Worm (Caenorhabditis elegans) whole organism, L1 larva: ENCODE results near the gene catp-7.

ENCODE experiments used
- C34B4.2 ChIP-seq: sonication (generic microtip); optimal IDR thresholded peaks from 2 replicates; lab custom pipeline; 2017; ENCODE audit warnings: mild to moderate bottlenecking, missing genetic modification characterization, missing compliant biosample characterization
- blmp-1 ChIP-seq: fragments of 150-350 bp; optimal IDR thresholded peaks from 2 replicates; lab custom pipeline; 2014; ENCODE audit warnings: missing biosample characterization, missing genetic modification characterization
- ceh-82 ChIP-seq, 3 experiments: fragments of 150-350 bp in 1 of 3; sonication (generic microtip) in 2 of 3; optimal IDR thresholded peaks; 2 replicates each; lab custom pipeline; 2014 to 2017; ENCODE audit warnings: missing biosample characterization in 3 of 3, missing genetic modification characterization in 3 of 3
- ceh-90 ChIP-seq: sonication (generic microtip); optimal IDR thresholded peaks from 2 replicates; lab custom pipeline; 2016; ENCODE audit warnings: missing genetic modification characterization, missing compliant biosample characterization
- efl-1 ChIP-seq, 4 experiments: fragments of 150-350 bp; optimal IDR thresholded peaks in 3 of 4; peaks in 1 of 4; 1 replicate in 1 of 4; 2 replicates in 3 of 4; lab custom pipeline; 2014; ENCODE audit warnings: missing biosample characterization in 2 of 4, missing genetic modification characterization in 2 of 4, missing genetic modification reagents in 2 of 4
- efl-3 ChIP-seq: fragments of 200-800 bp; sonication (Bioruptor generic); optimal IDR thresholded peaks from 2 replicates; lab custom pipeline; 2018; ENCODE audit warnings: mild to moderate bottlenecking, missing genetic modification characterization, missing compliant biosample characterization
- egl-27 ChIP-seq, 2 experiments: fragments of 150-350 bp in 1 of 2; sonication (generic microtip); optimal IDR thresholded peaks; 3 replicates each; lab custom pipeline; 2017 to 2018; ENCODE audit warnings: missing biosample characterization in 2 of 2, missing genetic modification characterization in 2 of 2, missing genetic modification reagents in 2 of 2
- elt-2 ChIP-seq: sonication (generic microtip); optimal IDR thresholded peaks from 2 replicates; lab custom pipeline; 2016; ENCODE audit warnings: missing genetic modification characterization, mild to moderate bottlenecking, inconsistent platforms, missing compliant biosample characterization, missing genetic modification reagents
- ets-5 ChIP-seq: fragments of 200-800 bp; sonication (Bioruptor generic); IDR thresholded peaks from 2 replicates; pipeline ENCODE4 v1.3.6; 2022; ENCODE audit warnings: missing genetic modification characterization, missing compliant biosample characterization
- fkh-10 ChIP-seq: sonication (generic microtip); optimal IDR thresholded peaks from 2 replicates; lab custom pipeline; 2017; ENCODE audit warnings: missing biosample characterization, missing genetic modification reagents, missing genetic modification characterization
- fkh-8 ChIP-seq: sonication (generic microtip); optimal IDR thresholded peaks from 2 replicates; lab custom pipeline; 2016; ENCODE audit warnings: mild to moderate bottlenecking, missing genetic modification characterization, missing compliant biosample characterization
- hlh-17 ChIP-seq: fragments of 200-800 bp; sonication (Bioruptor generic); optimal IDR thresholded peaks from 2 replicates; lab custom pipeline; 2018; ENCODE audit warnings: missing genetic modification characterization, mild to moderate bottlenecking, missing compliant biosample characterization, moderate library complexity, borderline replicate concordance
- hpl-2 ChIP-seq: fragments of 150-350 bp; optimal IDR thresholded peaks from 2 replicates; lab custom pipeline; 2014; ENCODE audit warnings: missing biosample characterization, missing genetic modification reagents, missing genetic modification characterization
- irx-1 ChIP-seq: sonication (generic microtip); optimal IDR thresholded peaks from 2 replicates; lab custom pipeline; 2016; ENCODE audit warnings: missing genetic modification characterization, missing compliant biosample characterization
- isw-1 ChIP-seq: fragments of 200-800 bp; sonication (Bioruptor generic); IDR thresholded peaks from 2 replicates; pipeline ENCODE4 v1.3.6; 2022; ENCODE audit warnings: missing genetic modification characterization, missing compliant biosample characterization
- jun-1 ChIP-seq: fragments of 150-350 bp; optimal IDR thresholded peaks from 2 replicates; lab custom pipeline; 2014; ENCODE audit warnings: missing biosample characterization, missing genetic modification reagents, missing genetic modification characterization
- lin-14 ChIP-seq: fragments of 200-800 bp; sonication (Bioruptor generic); optimal IDR thresholded peaks from 2 replicates; lab custom pipeline; 2018; ENCODE audit warnings: mild to moderate bottlenecking, missing genetic modification characterization, moderate library complexity, missing compliant biosample characterization
- lin-39 ChIP-seq: fragments of 150-350 bp; optimal IDR thresholded peaks from 2 replicates; lab custom pipeline; 2014; ENCODE audit warnings: missing biosample characterization, missing genetic modification reagents, missing genetic modification characterization
- lsy-2 ChIP-seq, 2 experiments: fragments of 150-350 bp; optimal IDR thresholded peaks; 2 replicates each; lab custom pipeline; 2014; ENCODE audit warnings: missing biosample characterization in 2 of 2, missing genetic modification characterization in 2 of 2
- mab-9 ChIP-seq: fragments of 200-800 bp; sonication (Bioruptor generic); IDR thresholded peaks from 2 replicates; pipeline ENCODE4 v1.3.6; 2022; ENCODE audit warnings: missing genetic modification reagents, missing genetic modification characterization, missing compliant biosample characterization
- mdl-1 ChIP-seq, 2 experiments: fragments of 150-350 bp; optimal IDR thresholded peaks; 2 replicates each; lab custom pipeline; 2014 to 2017; ENCODE audit warnings: missing biosample characterization in 2 of 2, missing genetic modification characterization in 2 of 2, inconsistent platforms in 1 of 2
- mef-2 ChIP-seq: fragments of 150-350 bp; optimal IDR thresholded peaks from 2 replicates; lab custom pipeline; 2014; ENCODE audit warnings: missing biosample characterization, missing genetic modification characterization
- mep-1 ChIP-seq: fragments of 150-350 bp; optimal IDR thresholded peaks from 2 replicates; lab custom pipeline; 2014; ENCODE audit warnings: missing biosample characterization, missing genetic modification characterization
- nhr-11 ChIP-seq: fragments of 150-350 bp; optimal IDR thresholded peaks from 2 replicates; lab custom pipeline; 2014; ENCODE audit warnings: missing biosample characterization, missing genetic modification characterization
- nhr-12 ChIP-seq: sonication (generic microtip); optimal IDR thresholded peaks from 2 replicates; lab custom pipeline; 2017; ENCODE audit warnings: missing biosample characterization, missing genetic modification characterization
- nhr-19 ChIP-seq: fragments of 200-800 bp; sonication (Bioruptor generic); conservative IDR thresholded peaks from 2 replicates; pipeline ENCODE4 v1.3.6; 2022; ENCODE audit warnings: missing genetic modification characterization, missing compliant biosample characterization
- nhr-20 ChIP-seq: sonication (generic microtip); optimal IDR thresholded peaks from 2 replicates; lab custom pipeline; 2016; ENCODE audit warnings: mild to moderate bottlenecking, missing genetic modification characterization, missing compliant biosample characterization
- nhr-237 ChIP-seq: fragments of 150-350 bp; optimal IDR thresholded peaks from 2 replicates; lab custom pipeline; 2014; ENCODE audit warnings: missing biosample characterization, missing genetic modification characterization
- nhr-28 ChIP-seq: fragments of 150-350 bp; optimal IDR thresholded peaks from 2 replicates; lab custom pipeline; 2014; ENCODE audit warnings: missing biosample characterization, missing genetic modification characterization
- nhr-47 ChIP-seq: sonication (generic microtip); optimal IDR thresholded peaks from 2 replicates; lab custom pipeline; 2016; ENCODE audit warnings: mild to moderate bottlenecking, missing genetic modification characterization, moderate library complexity, missing compliant biosample characterization
- nhr-71 ChIP-seq: sonication (generic microtip); optimal IDR thresholded peaks from 2 replicates; lab custom pipeline; 2016; ENCODE audit warnings: mild to moderate bottlenecking, missing genetic modification characterization, moderate library complexity, missing compliant biosample characterization
- nhr-76 ChIP-seq: sonication (generic microtip); optimal IDR thresholded peaks from 2 replicates; lab custom pipeline; 2017; ENCODE audit warnings: missing biosample characterization, missing genetic modification characterization
- nhr-84 ChIP-seq: sonication (generic microtip); optimal IDR thresholded peaks from 2 replicates; lab custom pipeline; 2017; ENCODE audit warnings: missing biosample characterization, missing genetic modification characterization
- nhr-85 ChIP-seq: sonication (generic microtip); peaks from one replicate; lab custom pipeline; 2016; ENCODE audit warnings: missing genetic modification characterization, inconsistent platforms, missing compliant biosample characterization
- nhr-90 ChIP-seq: sonication (generic microtip); optimal IDR thresholded peaks from 2 replicates; lab custom pipeline; 2016; ENCODE audit warnings: mild to moderate bottlenecking, missing genetic modification characterization, missing compliant biosample characterization; ENCODE audit not compliant: poor library complexity
- pax-3 ChIP-seq: fragments of 200-800 bp; sonication (Bioruptor generic); optimal IDR thresholded peaks from 2 replicates; lab custom pipeline; 2018; ENCODE audit warnings: mild to moderate bottlenecking, missing genetic modification characterization, moderate library complexity, missing compliant biosample characterization
- rnt-1 ChIP-seq: sonication (generic microtip); optimal IDR thresholded peaks from 2 replicates; lab custom pipeline; 2016; ENCODE audit warnings: mild to moderate bottlenecking, missing genetic modification characterization, moderate library complexity, missing compliant biosample characterization
- snu-23 ChIP-seq: sonication (generic microtip); optimal IDR thresholded peaks from 2 replicates; lab custom pipeline; 2016; ENCODE audit warnings: missing genetic modification characterization, missing compliant biosample characterization
- swsn-7 ChIP-seq: sonication (generic microtip); optimal IDR thresholded peaks from 2 replicates; lab custom pipeline; 2016; ENCODE audit warnings: missing genetic modification characterization, missing compliant biosample characterization
- tbx-2 ChIP-seq: sonication (generic microtip); optimal IDR thresholded peaks from 2 replicates; lab custom pipeline; 2016; ENCODE audit warnings: missing genetic modification characterization, missing compliant biosample characterization
- tlp-1 ChIP-seq: fragments of 150-350 bp; optimal IDR thresholded peaks from 2 replicates; lab custom pipeline; 2014; ENCODE audit warnings: missing biosample characterization, missing genetic modification characterization
- unc-130 ChIP-seq: fragments of 150-350 bp; optimal IDR thresholded peaks from 2 replicates; lab custom pipeline; 2017; ENCODE audit warnings: missing biosample characterization, missing genetic modification characterization, inconsistent platforms
- unc-30 ChIP-seq: sonication (generic microtip); optimal IDR thresholded peaks from 2 replicates; lab custom pipeline; 2017; ENCODE audit warnings: missing biosample characterization, missing genetic modification characterization
- unc-62 ChIP-seq: fragments of 150-350 bp; optimal IDR thresholded peaks from 2 replicates; lab custom pipeline; 2014; ENCODE audit warnings: missing biosample characterization, missing genetic modification reagents, missing genetic modification characterization
- unc-86 ChIP-seq: sonication (generic microtip); optimal IDR thresholded peaks from 2 replicates; lab custom pipeline; 2016; ENCODE audit warnings: missing genetic modification characterization, missing compliant biosample characterization
- unc-98 ChIP-seq: fragments of 200-800 bp; sonication (Bioruptor generic); IDR thresholded peaks from 2 replicates; pipeline ENCODE4 v1.3.6; 2022; ENCODE audit warnings: missing genetic modification characterization, missing compliant biosample characterization
- vab-15 ChIP-seq: sonication (generic microtip); optimal IDR thresholded peaks from 2 replicates; lab custom pipeline; 2017; ENCODE audit warnings: missing genotype, mild to moderate bottlenecking, missing genetic modification characterization, missing compliant biosample characterization
- xbp-1 ChIP-seq: sonication (generic microtip); optimal IDR thresholded peaks from 2 replicates; lab custom pipeline; 2016; ENCODE audit warnings: missing genetic modification characterization, missing compliant biosample characterization

Gene catp-7

ce11 chrIV:8602877-8603276 lies 17.1 kb downstream of the catp-7 start, which contains the start of gene Y59H11AR.10:
Gene Y59H11AR.10 (plus strand): TSS chrIV:8603177.
- TF ChIP-seq mef-2 (no peak), efl-1 (optimal IDR thresholded peaks at IDR 0.05; lab: Kevin White, UChicago) (no peak), efl-1 (GFP tag; optimal IDR thresholded peaks at IDR 0.05 in 1 of 2; lab: Kevin White, UChicago) (peak in 1 of 2 experiments; percentile 57)

- TF ChIP-seq egl-27 (tag; optimal IDR thresholded peaks at IDR 0.05; lab: Kevin White, UChicago) (no peak), nhr-84 (tag; lab: Kevin White, UChicago) (no peak), nhr-47 (peak; percentile 26), mep-1 (tag; lab: Kevin White, UChicago) (no peak), unc-86 (tag; lab: Kevin White, UChicago) (no peak), tbx-2 (tag; lab: Kevin White, UChicago) (peak; percentile 20), tlp-1 (tag; lab: Kevin White, UChicago) (no peak), C34B4.2 (tag; lab: Kevin White, UChicago) (no peak), lsy-2 (tag; optimal IDR thresholded peaks at IDR 0.05; lab: Kevin White, UChicago) (peak; percentile 59 to 71), nhr-85 (tag; lab: Kevin White, UChicago) (no peak), unc-30 (tag; lab: Kevin White, UChicago) (no peak), nhr-20 (tag; lab: Kevin White, UChicago) (peak; percentile 50), ets-5 (GFP tag; lab: Robert Waterston, UW) (no peak), ceh-82 (tag; optimal IDR thresholded peaks at IDR 0.05; lab: Kevin White, UChicago) (no peak), mef-2 (peak; percentile 80), unc-98 (GFP tag; lab: Robert Waterston, UW) (0 out of 2 replicates have a peak, but pooled peaks have one; percentile 10), mab-9 (GFP tag; lab: Robert Waterston, UW) (no peak), hpl-2 (GFP tag; lab: Kevin White, UChicago) (no peak), elt-2 (tag; lab: Kevin White, UChicago) (no peak), hlh-17 (GFP tag; lab: Kevin White, UChicago) (no peak), rnt-1 (tag; lab: Kevin White, UChicago) (peak; percentile 43), efl-3 (GFP tag; lab: Kevin White, UChicago) (no peak), nhr-76 (tag; lab: Kevin White, UChicago) (no peak), nhr-12 (tag; lab: Kevin White, UChicago) (no peak), xbp-1 (tag; lab: Kevin White, UChicago) (no peak), pax-3 (tag; lab: Kevin White, UChicago) (no peak), jun-1 (tag; lab: Kevin White, UChicago) (no peak), efl-1 (optimal IDR thresholded peaks at IDR 0.05; lab: Kevin White, UChicago) (peak in 1 of 2 experiments; percentile 20), efl-1 (GFP tag; optimal IDR thresholded peaks at IDR 0.05 in 1 of 2; lab: Kevin White, UChicago) (no peak), unc-62 (GFP tag; lab: Kevin White, UChicago) (no peak), irx-1 (no peak), fkh-8 (tag; lab: Kevin White, UChicago) (no peak), lin-39 (tag; lab: Kevin White, UChicago) (peak; percentile 44), swsn-7 (peak; percentile 4), lin-14 (peak; percentile 79), fkh-10 (GFP tag; lab: Kevin White, UChicago) (no peak), nhr-90 (tag; lab: Kevin White, UChicago) (no peak), nhr-11 (peak; percentile 45), blmp-1 (tag; lab: Kevin White, UChicago) (no peak), nhr-28 (tag; lab: Kevin White, UChicago) (no peak), nhr-71 (tag; lab: Kevin White, UChicago) (peak; percentile 89), isw-1 (GFP tag; lab: Robert Waterston, UW) (no peak), nhr-19 (GFP tag; lab: Robert Waterston, UW) (peak; percentile 66), vab-15 (tag; lab: Kevin White, UChicago) (no peak), mdl-1 (tag; optimal IDR thresholded peaks at IDR 0.05; lab: Kevin White, UChicago) (no peak), snu-23 (GFP tag; lab: Kevin White, UChicago) (peak; percentile 57), unc-130 (no peak), nhr-237 (tag; lab: Kevin White, UChicago) (no peak), ceh-90 (no peak)
- TF ChIP-seq, all 84 proteins: peak for 15
These were observed 19.4 kb downstream of the catp-7 start for ce11 chrIV:8605217-8605616.
